Fruit fly (Drosophila melanogaster): Measurements from ENCODE around the gene COX8.

Gene COX8

dm6 chr3L:21539245-21540196 lies at the start of gene COX8, which contains the start of gene VhaM9.7-b:
TSS of gene COX8 (minus strand) at chr3L:21539447.
TSS of gene VhaM9.7-b (plus strand) at chr3L:21539862.
- TF ChIP-seq fd85E (GFP tag; optimal IDR thresholded peaks at IDR 0.05) (no peak), cyc (GFP tag; optimal IDR thresholded peaks at IDR 0.05) (peak; percentile 60), dsx (GFP tag; optimal IDR thresholded peaks at IDR 0.05; ENCODE audit: poor library complexity, severe bottlenecking) (no peak), acj6 (GFP tag; optimal IDR thresholded peaks at IDR 0.05) (no peak), CG31627 (GFP tag; optimal IDR thresholded peaks at IDR 0.05) (peak; percentile 67), CG10669 (GFP tag; optimal IDR thresholded peaks at IDR 0.05) (no peak), CG16779 (tag; optimal IDR thresholded peaks at IDR 0.05) (no peak), CG7368 (GFP tag; optimal IDR thresholded peaks at IDR 0.05) (no peak), Eip93F (GFP tag; optimal IDR thresholded peaks at IDR 0.05) (no peak), CG6854 (GFP tag; optimal IDR thresholded peaks at IDR 0.05) (no peak), achi (GFP tag; optimal IDR thresholded peaks at IDR 0.05) (no peak), Met (GFP tag; optimal IDR thresholded peaks at IDR 0.05) (no peak), Ets21C (GFP tag; optimal IDR thresholded peaks at IDR 0.05) (peak; percentile 39), CG10631 (GFP tag; optimal IDR thresholded peaks at IDR 0.05) (no peak), svp (GFP tag) (no peak), CG3032 (tag; optimal IDR thresholded peaks at IDR 0.05) (peak; percentile 30), Sox14 (GFP tag; optimal IDR thresholded peaks at IDR 0.05) (peak; percentile 25), ss (GFP tag; optimal IDR thresholded peaks at IDR 0.05) (no peak), Eip78C (GFP tag) (peak; percentile 80), Sox15 (GFP tag; optimal IDR thresholded peaks at IDR 0.05) (peak; percentile 54), topi (GFP tag; optimal IDR thresholded peaks at IDR 0.05) (no peak), fkh (GFP tag; optimal IDR thresholded peaks at IDR 0.05) (no peak), salr (GFP tag; optimal IDR thresholded peaks at IDR 0.05) (no peak), Ets96B (tag; optimal IDR thresholded peaks at IDR 0.05) (no peak), CG32006 (GFP tag; optimal IDR thresholded peaks at IDR 0.05) (no peak), vri (GFP tag; optimal IDR thresholded peaks at IDR 0.05) (peak; percentile 66), CG15336 (GFP tag; IDR thresholded peaks at IDR 0.05) (no peak), CG9139 (GFP tag; optimal IDR thresholded peaks at IDR 0.05) (no peak), lz (GFP tag; optimal IDR thresholded peaks at IDR 0.05) (peak; percentile 63), Smox (GFP tag; optimal IDR thresholded peaks at IDR 0.05) (no peak), esn (GFP tag; optimal IDR thresholded peaks at IDR 0.05) (peak; percentile 67), CG34406 (GFP tag; optimal IDR thresholded peaks at IDR 0.05) (no peak), dac (GFP tag; optimal IDR thresholded peaks at IDR 0.05) (no peak), CG11762 (GFP tag; optimal IDR thresholded peaks at IDR 0.05; ENCODE audit: insufficient read depth) (no peak), net (GFP tag; optimal IDR thresholded peaks at IDR 0.05) (no peak), Hr4 (GFP tag; optimal IDR thresholded peaks at IDR 0.05) (peak; percentile 61), pdm3 (GFP tag; optimal IDR thresholded peaks at IDR 0.05) (no peak), fd59A (GFP tag; optimal IDR thresholded peaks at IDR 0.05) (no peak), CG8319 (GFP tag; optimal IDR thresholded peaks at IDR 0.05) (no peak), CG11902 (GFP tag; optimal IDR thresholded peaks at IDR 0.05) (peak; percentile 55), CG4318 (GFP tag; optimal IDR thresholded peaks at IDR 0.05) (no peak), OdsH (GFP tag; optimal IDR thresholded peaks at IDR 0.05) (no peak)
